Fruit fly (Drosophila melanogaster) S2 (cell line): ENCODE data around the gene CG6656.

ENCODE experiments used
- CG8478 ChIP-seq: fragments of >200 bp; optimal IDR thresholded peaks from 2 replicates; lab custom pipeline; 2018
- CTCF ChIP-seq, 2 experiments: fragments of >200 bp; optimal IDR thresholded peaks; 2 replicates each; lab custom pipeline; 2018

dm6 chr3R:21877636-21878035 is 2.5 kb downstream of the CG6656 start, which contains the start of gene P5CDh2:
- TF ChIP-seq CG8478 (lab: Kevin White, UChicago), result no peak
- TF ChIP-seq CTCF (optimal IDR thresholded peaks at IDR 0.05; lab: Kevin White, UChicago), result no peak
